Worm (Caenorhabditis elegans): ENCODE data around the gene C05D12.5.

ce11 chrII:11427322-11427721, 6.7 kb upstream of the C05D12.5 start:
- TF ChIP-seq vab-15 (tag; optimal IDR thresholded peaks at IDR 0.05) (no peak), lsy-2 (tag; optimal IDR thresholded peaks at IDR 0.05) (no peak), zag-1 (tag; optimal IDR thresholded peaks at IDR 0.05) (no peak), nhr-76 (tag; optimal IDR thresholded peaks at IDR 0.05) (no peak), nhr-11 (tag; optimal IDR thresholded peaks at IDR 0.05) (no peak), ztf-11 (tag; optimal IDR thresholded peaks at IDR 0.05) (no peak), ceh-82 (tag; optimal IDR thresholded peaks at IDR 0.05) (no peak), sptf-1 (tag; optimal IDR thresholded peaks at IDR 0.05) (no peak)
